Worm (Caenorhabditis elegans) whole organism, L2 larva: ENCODE data around the gene T07F10.3.

Experiments
- ZK546.5 ChIP-seq: sonication (generic microtip); optimal IDR thresholded peaks from 2 replicates; lab custom pipeline; 2017; ENCODE audit warnings: missing biosample characterization, missing genetic modification characterization
- ama-1 ChIP-seq: fragments of 150-350 bp; optimal IDR thresholded peaks from 2 replicates; lab custom pipeline; 2018; ENCODE audit warnings: inconsistent platforms
- blmp-1 ChIP-seq: sonication (generic microtip); optimal IDR thresholded peaks from 2 replicates; lab custom pipeline; 2017; ENCODE audit warnings: missing genetic modification characterization, mild to moderate bottlenecking, missing compliant biosample characterization, antibody characterized with exemption, moderate library complexity; ENCODE audit not compliant: insufficient read depth
- elt-3 ChIP-seq: sonication (generic microtip); optimal IDR thresholded peaks from 2 replicates; lab custom pipeline; 2017; ENCODE audit warnings: missing biosample characterization, missing genetic modification characterization
- fos-1 ChIP-seq: fragments of 150-350 bp; optimal IDR thresholded peaks from 2 replicates; lab custom pipeline; 2014; ENCODE audit warnings: missing biosample characterization, missing genetic modification characterization
- nhr-77 ChIP-seq: fragments of 150-350 bp; optimal IDR thresholded peaks from 2 replicates; lab custom pipeline; 2014; ENCODE audit warnings: missing biosample characterization, missing genetic modification characterization
- unc-39 ChIP-seq: fragments of 150-350 bp; optimal IDR thresholded peaks from 2 replicates; lab custom pipeline; 2014; ENCODE audit warnings: missing biosample characterization, missing genetic modification characterization
- unc-55 ChIP-seq: fragments of 150-350 bp; sonication (generic microtip); optimal IDR thresholded peaks from 3 replicates; lab custom pipeline; 2014; ENCODE audit warnings: missing biosample characterization, missing genetic modification reagents, missing genetic modification characterization

ce11 chrV:12822065-12822464, 47.8 kb downstream of the T07F10.3 start:
- TF ChIP-seq nhr-77 (tag; lab: Kevin White, UChicago) (no peak), elt-3 (tag; lab: Kevin White, UChicago) (no peak), unc-55 (GFP tag; lab: Kevin White, UChicago) (no peak), ama-1 (no peak), fos-1 (tag; lab: Kevin White, UChicago) (peak; percentile 68), blmp-1 (no peak), unc-39 (no peak), ZK546.5 (tag; lab: Kevin White, UChicago) (no peak)
